Worm (Caenorhabditis elegans) whole organism, L4 larva: ENCODE results near the gene Y47D7A.17.
"Not testable (repeated sequence)": the region's sequence is repeated elsewhere in the genome, so short reads cannot be mapped to it uniquely, and the experiment has no call there.

Experiments used
- F37D6.2 ChIP-seq: sonication (generic microtip); optimal IDR thresholded peaks from 2 replicates; lab custom pipeline; 2016; ENCODE audit warnings: mild to moderate bottlenecking, missing genetic modification characterization, missing compliant biosample characterization
- R02D3.7 ChIP-seq: fragments of 150-350 bp; sonication (generic microtip); optimal IDR thresholded peaks from 3 replicates; lab custom pipeline; 2014; ENCODE audit warnings: missing biosample characterization, missing genetic modification characterization
- T20F7.1 ChIP-seq: fragments of 200-800 bp; sonication (Bioruptor generic); optimal IDR thresholded peaks from 2 replicates; lab custom pipeline; 2018; ENCODE audit warnings: mild to moderate bottlenecking, missing genetic modification characterization, missing compliant biosample characterization
- ZK337.2 ChIP-seq: fragments of 200-800 bp; sonication (Bioruptor generic); IDR thresholded peaks from 2 replicates; pipeline ENCODE4 v1.3.6; 2022; ENCODE audit warnings: missing genetic modification reagents, missing genetic modification characterization, missing compliant biosample characterization
- aha-1 ChIP-seq: fragments of 150-350 bp; peaks from one replicate; lab custom pipeline; 2014; ENCODE audit warnings: missing biosample characterization, missing genetic modification characterization
- arid-1 ChIP-seq: fragments of 200-800 bp; sonication (Bioruptor generic); conservative IDR thresholded peaks from 2 replicates; pipeline ENCODE4 v1.3.6; 2022; ENCODE audit warnings: missing genetic modification reagents, missing genetic modification characterization, missing compliant biosample characterization
- ceh-28 ChIP-seq: fragments of 150-350 bp; optimal IDR thresholded peaks from 2 replicates; lab custom pipeline; 2014; ENCODE audit warnings: missing biosample characterization, missing genetic modification reagents, missing genetic modification characterization
- ceh-44 ChIP-seq: fragments of 200-800 bp; sonication (Bioruptor generic); IDR thresholded peaks from 2 replicates; pipeline ENCODE4 v1.3.6; 2022; ENCODE audit warnings: missing genetic modification reagents, missing genetic modification characterization, missing compliant biosample characterization
- ctbp-1 ChIP-seq: fragments of 200-800 bp; sonication (Bioruptor generic); IDR thresholded peaks from 2 replicates; pipeline ENCODE4 v1.3.6; 2022; ENCODE audit warnings: missing genetic modification reagents, missing genetic modification characterization, missing compliant biosample characterization
- daf-19 ChIP-seq: fragments of 200-800 bp; sonication (Bioruptor generic); conservative IDR thresholded peaks from 2 replicates; pipeline ENCODE4 v1.3.6; 2022; ENCODE audit warnings: missing genetic modification characterization, missing compliant biosample characterization
- dmd-6 ChIP-seq: fragments of 200-800 bp; sonication (Bioruptor generic); IDR thresholded peaks from 2 replicates; pipeline ENCODE4 v1.3.6; 2022; ENCODE audit warnings: missing genetic modification reagents, missing genetic modification characterization, missing compliant biosample characterization
- dmd-8 ChIP-seq: fragments of 200-800 bp; sonication (Bioruptor generic); IDR thresholded peaks from 2 replicates; pipeline ENCODE4 v1.3.6; 2022; ENCODE audit warnings: missing genetic modification characterization, missing compliant biosample characterization
- egl-27 ChIP-seq: sonication (generic microtip); optimal IDR thresholded peaks from 3 replicates; lab custom pipeline; 2017; ENCODE audit warnings: missing biosample characterization, missing genetic modification reagents, missing genetic modification characterization
- fkh-10 ChIP-seq: fragments of 150-350 bp; optimal IDR thresholded peaks from 2 replicates; lab custom pipeline; 2014; ENCODE audit warnings: missing biosample characterization, missing genetic modification reagents, missing genetic modification characterization
- lim-7 ChIP-seq: fragments of 200-800 bp; sonication (Bioruptor generic); IDR thresholded peaks from 2 replicates; pipeline ENCODE4 v1.3.6; 2022; ENCODE audit warnings: missing genetic modification characterization, missing compliant biosample characterization
- lin-38 ChIP-seq: fragments of 200-800 bp; sonication (Bioruptor generic); IDR thresholded peaks from 2 replicates; pipeline ENCODE4 v1.3.6; 2022; ENCODE audit warnings: missing genetic modification reagents, missing genetic modification characterization, missing compliant biosample characterization
- lin-39 ChIP-seq: fragments of 150-350 bp; optimal IDR thresholded peaks from 2 replicates; lab custom pipeline; 2014; ENCODE audit warnings: missing biosample characterization, missing genetic modification reagents, missing genetic modification characterization
- lsy-2 ChIP-seq, 2 experiments: fragments of 150-350 bp in 1 of 2; sonication (generic microtip) in 1 of 2; optimal IDR thresholded peaks; 2 replicates each; lab custom pipeline; 2014 to 2017; ENCODE audit warnings: missing biosample characterization in 2 of 2, missing genetic modification characterization in 2 of 2
- mxl-2 ChIP-seq: fragments of 200-800 bp; sonication (Bioruptor generic); conservative IDR thresholded peaks from 2 replicates; pipeline ENCODE4 v1.3.6; 2022; ENCODE audit warnings: missing genetic modification reagents, missing genetic modification characterization, missing compliant biosample characterization
- nhr-28 ChIP-seq: fragments of 150-350 bp; optimal IDR thresholded peaks from 2 replicates; lab custom pipeline; 2014; ENCODE audit warnings: missing biosample characterization, missing genetic modification characterization
- nhr-41 ChIP-seq: fragments of 200-800 bp; sonication (Bioruptor generic); IDR thresholded peaks from 2 replicates; pipeline ENCODE4 v1.3.6; 2022; ENCODE audit warnings: missing genetic modification reagents, missing genetic modification characterization, missing compliant biosample characterization
- nhr-77 ChIP-seq: fragments of 150-350 bp; optimal IDR thresholded peaks from 2 replicates; lab custom pipeline; 2014; ENCODE audit warnings: missing biosample characterization, missing genetic modification characterization
- pqm-1 ChIP-seq: sonication (generic microtip); optimal IDR thresholded peaks from 2 replicates; lab custom pipeline; 2017; ENCODE audit warnings: missing biosample characterization, missing genetic modification characterization
- saeg-2 ChIP-seq: fragments of 200-800 bp; sonication (Bioruptor generic); IDR thresholded peaks from 2 replicates; pipeline ENCODE4 v1.3.6; 2022; ENCODE audit warnings: missing genetic modification reagents, missing genetic modification characterization, missing compliant biosample characterization
- sdz-12 ChIP-seq: fragments of 200-800 bp; sonication (Bioruptor generic); optimal IDR thresholded peaks from 2 replicates; lab custom pipeline; 2018; ENCODE audit warnings: mild to moderate bottlenecking, missing genetic modification characterization, missing compliant biosample characterization
- set-16 ChIP-seq: fragments of 200-800 bp; sonication (Bioruptor generic); IDR thresholded peaks from 2 replicates; pipeline ENCODE4 v1.3.6; 2022; ENCODE audit warnings: missing genetic modification reagents, missing genetic modification characterization, missing compliant biosample characterization
- unc-62 ChIP-seq, 3 experiments: fragments of 150-350 bp in 1 of 3; sonication (generic microtip); optimal IDR thresholded peaks in 2 of 3; peaks in 1 of 3; 1 replicate in 1 of 3; 2 replicates in 2 of 3; lab custom pipeline; 2014 to 2017; ENCODE audit warnings: missing biosample characterization in 3 of 3, missing genetic modification characterization in 3 of 3, missing genetic modification reagents in 3 of 3, missing genotype in 1 of 3
- ztf-11 ChIP-seq: fragments of 150-350 bp; optimal IDR thresholded peaks from 2 replicates; lab custom pipeline; 2014; ENCODE audit warnings: missing biosample characterization, missing genetic modification characterization

The Y47D7A.17 gene

DNA sequence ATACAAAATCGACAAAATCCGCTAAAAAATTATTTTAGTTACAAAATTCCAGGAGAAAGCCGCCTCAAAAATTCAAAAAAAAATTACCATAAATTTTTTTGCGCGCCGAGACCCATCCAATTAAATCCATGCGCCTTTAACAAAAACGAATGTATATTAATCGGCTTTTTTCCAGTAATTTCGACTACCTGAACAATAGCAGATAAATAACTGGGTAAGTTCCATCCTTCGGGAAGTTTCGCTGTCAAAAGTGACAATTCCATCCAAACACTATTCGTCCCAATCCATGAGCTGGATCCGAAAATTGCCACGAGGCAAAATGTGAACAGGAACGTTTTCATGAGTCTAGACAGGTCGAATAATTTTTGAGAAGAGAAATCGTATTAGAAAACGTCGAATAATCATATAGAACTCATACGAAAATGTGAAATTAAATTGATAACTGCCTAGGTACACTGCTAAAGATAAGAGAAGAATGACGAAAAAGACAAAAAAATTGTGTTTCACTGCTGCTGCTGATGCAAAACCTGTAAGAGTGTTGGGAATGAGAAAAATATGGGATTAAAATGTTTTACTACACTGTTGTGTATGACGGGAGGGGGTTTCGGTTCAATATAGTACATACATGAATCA lies 31.3 kb upstream of the Y47D7A.17 start, which contains the start of gene rft-1:
rft-1 (minus strand) TSS at position 475 of the 633 bp plus-strand sequence.
- TF ChIP-seq lin-38 (GFP tag; lab: Robert Waterston, UW) (no peak), unc-62 (GFP tag; optimal IDR thresholded peaks at IDR 0.05 in 1 of 2; lab: Kevin White, UChicago) (peak in 1 of 2 experiments; percentile 92), unc-62 (tag; optimal IDR thresholded peaks at IDR 0.05; lab: Kevin White, UChicago) (no peak), ztf-11 (tag; lab: Kevin White, UChicago) (no peak), nhr-28 (tag; lab: Kevin White, UChicago) (peak; percentile 58), lsy-2 (tag; optimal IDR thresholded peaks at IDR 0.05; lab: Kevin White, UChicago) (no peak), F37D6.2 (tag; lab: Kevin White, UChicago) (no peak), arid-1 (GFP tag; lab: Robert Waterston, UW) (no peak), ceh-44 (GFP tag; lab: Robert Waterston, UW) (no peak), nhr-77 (tag; lab: Kevin White, UChicago) (peak; percentile 20), aha-1 (tag; lab: Kevin White, UChicago) (peak; percentile 25), pqm-1 (tag; lab: Kevin White, UChicago) (peak; percentile 68), dmd-6 (GFP tag; lab: Robert Waterston, UW) (peak; percentile 20; the same call in 1 of the 2 replicates), ctbp-1 (GFP tag; lab: Robert Waterston, UW) (no peak)

DNA sequence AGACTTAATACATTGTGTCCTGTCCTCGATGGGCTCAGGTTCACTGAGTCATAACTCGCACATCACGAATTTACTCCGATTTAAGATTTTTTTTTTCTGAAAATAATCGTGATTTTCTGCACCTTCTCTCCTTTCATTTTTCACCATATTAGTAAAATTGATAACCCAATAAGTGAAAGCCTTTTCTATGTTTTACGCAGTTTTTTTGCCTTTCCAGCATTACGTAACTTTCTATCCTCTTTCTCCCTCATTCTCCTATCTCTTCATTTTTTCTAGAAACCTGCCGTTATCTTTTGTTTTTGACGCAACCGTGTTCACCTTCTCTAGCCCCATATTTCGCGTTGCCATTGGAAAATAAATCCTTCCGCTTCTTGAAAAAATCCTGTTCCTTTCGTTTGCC lies 25.6 kb upstream of the Y47D7A.17 start:
- TF ChIP-seq lim-7 (no peak), ZK337.2 (no peak), unc-62 (GFP tag; optimal IDR thresholded peaks at IDR 0.05 in 1 of 2; lab: Kevin White, UChicago) (peak in 1 of 2 experiments; percentile 84), unc-62 (tag; optimal IDR thresholded peaks at IDR 0.05; lab: Kevin White, UChicago) (no peak), ceh-28 (tag; lab: Kevin White, UChicago) (no peak), egl-27 (no peak), R02D3.7 (tag; lab: Kevin White, UChicago) (no peak)

DNA sequence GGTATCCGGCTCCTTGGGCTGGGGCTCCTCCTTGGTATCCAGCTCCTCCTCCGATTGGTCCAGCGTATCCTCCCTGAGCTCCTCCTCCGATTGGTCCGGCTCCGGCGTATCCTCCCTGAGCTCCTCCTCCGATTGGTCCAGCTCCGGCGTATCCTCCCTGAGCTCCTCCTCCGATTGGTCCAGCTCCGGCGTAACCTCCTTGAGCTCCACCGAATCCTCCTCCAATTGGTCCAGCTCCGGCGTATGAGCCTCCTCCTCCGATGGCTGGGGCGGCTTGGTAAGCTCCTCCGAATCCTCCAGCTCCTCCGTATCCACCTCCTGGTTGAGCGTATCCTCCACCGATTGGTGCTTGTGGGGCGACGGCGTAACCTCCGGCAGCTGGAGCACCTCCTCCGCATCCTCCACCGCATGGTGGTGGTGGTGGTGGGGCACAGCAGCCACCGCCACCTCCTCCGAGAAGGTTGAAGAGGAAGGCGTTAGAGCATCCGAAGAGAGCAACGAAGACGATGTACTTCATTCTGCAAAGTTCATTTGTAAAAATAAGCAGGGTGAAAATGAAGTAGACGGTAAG lies 23.9 kb upstream of the Y47D7A.17 start, which contains the start of gene Y47D7A.13:
Y47D7A.13 (minus strand) TSS at position 517 of the 571 bp plus-strand sequence.
- TF ChIP-seq fkh-10 (no peak), T20F7.1 (GFP tag; lab: Kevin White, UChicago) (no peak), nhr-41 (GFP tag; lab: Robert Waterston, UW) (no peak), set-16 (GFP tag; lab: Robert Waterston, UW) (peak; percentile 96), daf-19 (no peak), lin-39 (tag; lab: Kevin White, UChicago) (no peak), egl-27 (no peak), mxl-2 (no peak), dmd-6 (GFP tag; lab: Robert Waterston, UW) (no peak), lin-38 (GFP tag; lab: Robert Waterston, UW) (0 out of 2 replicates have a peak, but pooled peaks have one; percentile 17), sdz-12 (GFP tag; lab: Kevin White, UChicago) (no peak)

DNA sequence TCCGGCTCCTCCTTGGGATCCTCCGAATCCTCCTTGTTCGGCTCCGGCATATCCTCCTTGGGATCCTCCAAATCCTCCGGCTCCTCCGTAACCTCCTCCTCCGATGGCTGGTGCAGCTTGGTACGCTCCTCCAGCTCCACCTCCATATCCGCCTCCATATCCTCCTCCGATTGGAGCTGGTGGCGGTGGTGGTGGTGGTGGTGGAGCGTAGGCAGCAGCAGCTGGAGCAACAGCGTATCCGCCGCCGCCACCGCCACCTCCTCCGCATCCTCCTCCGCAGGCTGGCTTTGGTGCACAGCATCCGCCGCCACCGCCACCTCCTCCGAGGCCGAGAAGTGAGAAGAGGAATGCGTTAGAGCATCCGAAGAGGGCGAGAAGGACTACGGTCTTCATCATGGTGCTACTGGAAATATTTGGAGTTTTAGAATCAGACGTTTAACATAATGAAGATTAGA lies 21.2 kb upstream of the Y47D7A.17 start, which contains the start of gene Y47D7A.15:
Y47D7A.15 (minus strand) TSS at position 405 of the 455 bp plus-strand sequence.
- TF ChIP-seq lin-38 (GFP tag; lab: Robert Waterston, UW): no peak
- 0 out of 2 replicates have a peak, but pooled peaks have one; percentile 45 for TF ChIP-seq dmd-8 (GFP tag; lab: Robert Waterston, UW)
- peak; percentile 82 for TF ChIP-seq aha-1 (tag; lab: Kevin White, UChicago)
- TF ChIP-seq set-16 (GFP tag; lab: Robert Waterston, UW): peak; percentile 96
- no peak for TF ChIP-seq saeg-2 (GFP tag; lab: Robert Waterston, UW)

DNA sequence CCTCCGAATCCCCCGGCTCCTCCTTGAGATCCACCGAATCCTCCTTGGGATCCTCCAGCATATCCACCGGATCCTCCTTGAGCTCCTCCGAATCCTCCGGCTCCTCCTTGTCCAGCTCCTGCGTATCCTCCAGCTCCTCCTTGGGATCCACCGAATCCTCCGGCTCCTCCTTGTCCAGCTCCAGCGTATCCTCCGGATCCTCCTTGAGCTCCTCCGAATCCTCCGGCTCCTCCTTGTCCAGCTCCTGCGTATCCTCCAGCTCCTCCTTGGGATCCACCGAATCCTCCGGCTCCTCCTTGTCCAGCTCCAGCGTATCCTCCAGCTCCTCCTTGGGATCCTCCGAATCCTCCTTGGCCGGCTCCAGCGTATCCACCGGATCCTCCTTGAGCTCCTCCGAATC lies 20.6 kb upstream of the Y47D7A.17 start:
- TF ChIP-seq set-16 (GFP tag; lab: Robert Waterston, UW) (peak; percentile 46; the same call in 1 of the 2 replicates), unc-62 (GFP tag; optimal IDR thresholded peaks at IDR 0.05 in 1 of 2; lab: Kevin White, UChicago) (peak in 1 of 2 experiments; percentile 22)
- TF ChIP-seq unc-62 (tag; optimal IDR thresholded peaks at IDR 0.05; lab: Kevin White, UChicago): not testable (repeated sequence)
